Worm (Caenorhabditis elegans) whole organism, L1 larva: ENCODE measurements around the gene acs-11.

Experiments
- C16A3.4 ChIP-seq: fragments of 150-350 bp; optimal IDR thresholded peaks from 2 replicates; lab custom pipeline; 2014; ENCODE audit warnings: missing biosample characterization, missing genetic modification characterization
- F16B12.6 ChIP-seq: fragments of 150-350 bp; optimal IDR thresholded peaks from 2 replicates; lab custom pipeline; 2014; ENCODE audit warnings: missing biosample characterization, missing genetic modification characterization
- alr-1 ChIP-seq: fragments of 200-800 bp; sonication (Bioruptor generic); optimal IDR thresholded peaks from 2 replicates; lab custom pipeline; 2018; ENCODE audit warnings: borderline replicate concordance, mild to moderate bottlenecking, missing genetic modification characterization, missing compliant biosample characterization
- aly-2 ChIP-seq: fragments of 150-350 bp; optimal IDR thresholded peaks from 2 replicates; lab custom pipeline; 2014; ENCODE audit warnings: missing biosample characterization, missing genetic modification characterization
- ceh-8 ChIP-seq: fragments of 200-800 bp; sonication (Bioruptor generic); optimal IDR thresholded peaks from 2 replicates; lab custom pipeline; 2018; ENCODE audit warnings: mild to moderate bottlenecking, missing genetic modification characterization, moderate library complexity, missing compliant biosample characterization
- ceh-82 ChIP-seq, 3 experiments: fragments of 150-350 bp in 1 of 3; sonication (generic microtip) in 2 of 3; optimal IDR thresholded peaks; 2 replicates each; lab custom pipeline; 2014 to 2017; ENCODE audit warnings: missing biosample characterization in 3 of 3, missing genetic modification characterization in 3 of 3
- dpl-1 ChIP-seq, 3 experiments: fragments of 150-350 bp in 2 of 3; sonication (generic microtip) in 1 of 3; optimal IDR thresholded peaks; 2 replicates each; lab custom pipeline; 2014 to 2017; ENCODE audit warnings: missing biosample characterization in 3 of 3, missing genetic modification characterization in 3 of 3, missing genetic modification reagents in 3 of 3
- dsc-1 ChIP-seq: sonication (generic microtip); optimal IDR thresholded peaks from 2 replicates; lab custom pipeline; 2016; ENCODE audit warnings: mild to moderate bottlenecking, missing genetic modification characterization, missing compliant biosample characterization
- efl-3 ChIP-seq: fragments of 200-800 bp; sonication (Bioruptor generic); optimal IDR thresholded peaks from 2 replicates; lab custom pipeline; 2018; ENCODE audit warnings: mild to moderate bottlenecking, missing genetic modification characterization, missing compliant biosample characterization
- egl-27 ChIP-seq, 2 experiments: fragments of 150-350 bp in 1 of 2; sonication (generic microtip); optimal IDR thresholded peaks; 3 replicates each; lab custom pipeline; 2017 to 2018; ENCODE audit warnings: missing biosample characterization in 2 of 2, missing genetic modification characterization in 2 of 2, missing genetic modification reagents in 2 of 2
- elt-3 ChIP-seq, 6 experiments: fragments of 150-350 bp in 1 of 6; sonication (generic microtip); optimal IDR thresholded peaks; 2 replicates each; lab custom pipeline; 2017 to 2018; ENCODE audit warnings: missing biosample characterization in 6 of 6, missing genetic modification characterization in 6 of 6, inconsistent platforms in 1 of 6
- hlh-4 ChIP-seq: sonication (generic microtip); optimal IDR thresholded peaks from 2 replicates; lab custom pipeline; 2016; ENCODE audit warnings: mild to moderate bottlenecking, missing genetic modification characterization, missing compliant biosample characterization
- isw-1 ChIP-seq: fragments of 200-800 bp; sonication (Bioruptor generic); IDR thresholded peaks from 2 replicates; pipeline ENCODE4 v1.3.6; 2022; ENCODE audit warnings: missing genetic modification characterization, missing compliant biosample characterization
- jun-1 ChIP-seq: fragments of 150-350 bp; optimal IDR thresholded peaks from 2 replicates; lab custom pipeline; 2014; ENCODE audit warnings: missing biosample characterization, missing genetic modification reagents, missing genetic modification characterization
- lin-13 ChIP-seq: fragments of 150-350 bp; optimal IDR thresholded peaks from 2 replicates; lab custom pipeline; 2014; ENCODE audit warnings: missing biosample characterization, missing genetic modification reagents, missing genetic modification characterization
- lin-14 ChIP-seq: fragments of 200-800 bp; sonication (Bioruptor generic); optimal IDR thresholded peaks from 2 replicates; lab custom pipeline; 2018; ENCODE audit warnings: mild to moderate bottlenecking, missing genetic modification characterization, moderate library complexity, missing compliant biosample characterization
- lin-39 ChIP-seq: fragments of 150-350 bp; optimal IDR thresholded peaks from 2 replicates; lab custom pipeline; 2014; ENCODE audit warnings: missing biosample characterization, missing genetic modification reagents, missing genetic modification characterization
- mab-9 ChIP-seq: fragments of 200-800 bp; sonication (Bioruptor generic); IDR thresholded peaks from 2 replicates; pipeline ENCODE4 v1.3.6; 2022; ENCODE audit warnings: missing genetic modification reagents, missing genetic modification characterization, missing compliant biosample characterization
- mef-2 ChIP-seq: fragments of 150-350 bp; optimal IDR thresholded peaks from 2 replicates; lab custom pipeline; 2014; ENCODE audit warnings: missing biosample characterization, missing genetic modification characterization
- mep-1 ChIP-seq: fragments of 150-350 bp; optimal IDR thresholded peaks from 2 replicates; lab custom pipeline; 2014; ENCODE audit warnings: missing biosample characterization, missing genetic modification characterization
- nhr-11 ChIP-seq: fragments of 150-350 bp; optimal IDR thresholded peaks from 2 replicates; lab custom pipeline; 2014; ENCODE audit warnings: missing biosample characterization, missing genetic modification characterization
- nhr-19 ChIP-seq: fragments of 200-800 bp; sonication (Bioruptor generic); conservative IDR thresholded peaks from 2 replicates; pipeline ENCODE4 v1.3.6; 2022; ENCODE audit warnings: missing genetic modification characterization, missing compliant biosample characterization
- nhr-20 ChIP-seq: sonication (generic microtip); optimal IDR thresholded peaks from 2 replicates; lab custom pipeline; 2016; ENCODE audit warnings: mild to moderate bottlenecking, missing genetic modification characterization, missing compliant biosample characterization
- nhr-237 ChIP-seq: fragments of 150-350 bp; optimal IDR thresholded peaks from 2 replicates; lab custom pipeline; 2014; ENCODE audit warnings: missing biosample characterization, missing genetic modification characterization
- nhr-71 ChIP-seq: sonication (generic microtip); optimal IDR thresholded peaks from 2 replicates; lab custom pipeline; 2016; ENCODE audit warnings: mild to moderate bottlenecking, missing genetic modification characterization, moderate library complexity, missing compliant biosample characterization
- nhr-77 ChIP-seq: fragments of 150-350 bp; optimal IDR thresholded peaks from 2 replicates; lab custom pipeline; 2014; ENCODE audit warnings: missing biosample characterization, missing genetic modification characterization
- nhr-85 ChIP-seq: sonication (generic microtip); peaks from one replicate; lab custom pipeline; 2016; ENCODE audit warnings: missing genetic modification characterization, inconsistent platforms, missing compliant biosample characterization
- pax-3 ChIP-seq: fragments of 200-800 bp; sonication (Bioruptor generic); optimal IDR thresholded peaks from 2 replicates; lab custom pipeline; 2018; ENCODE audit warnings: mild to moderate bottlenecking, missing genetic modification characterization, moderate library complexity, missing compliant biosample characterization
- pqm-1 ChIP-seq: sonication (generic microtip); optimal IDR thresholded peaks from 3 replicates; lab custom pipeline; 2017; ENCODE audit warnings: missing biosample characterization, missing genetic modification characterization
- snpc-4 ChIP-seq: fragments of 150-350 bp; optimal IDR thresholded peaks from 2 replicates; lab custom pipeline; 2014; ENCODE audit warnings: missing biosample characterization, missing genetic modification characterization
- snu-23 ChIP-seq: sonication (generic microtip); optimal IDR thresholded peaks from 2 replicates; lab custom pipeline; 2016; ENCODE audit warnings: missing genetic modification characterization, missing compliant biosample characterization
- sox-4 ChIP-seq: sonication (generic microtip); optimal IDR thresholded peaks from 2 replicates; lab custom pipeline; 2016; ENCODE audit warnings: missing genetic modification characterization, missing compliant biosample characterization
- tbx-2 ChIP-seq: sonication (generic microtip); optimal IDR thresholded peaks from 2 replicates; lab custom pipeline; 2016; ENCODE audit warnings: missing genetic modification characterization, missing compliant biosample characterization
- unc-130 ChIP-seq: fragments of 150-350 bp; optimal IDR thresholded peaks from 2 replicates; lab custom pipeline; 2017; ENCODE audit warnings: missing biosample characterization, missing genetic modification characterization, inconsistent platforms
- unc-30 ChIP-seq: sonication (generic microtip); optimal IDR thresholded peaks from 2 replicates; lab custom pipeline; 2017; ENCODE audit warnings: missing biosample characterization, missing genetic modification characterization
- unc-86 ChIP-seq: sonication (generic microtip); optimal IDR thresholded peaks from 2 replicates; lab custom pipeline; 2016; ENCODE audit warnings: missing genetic modification characterization, missing compliant biosample characterization
- xbp-1 ChIP-seq: sonication (generic microtip); optimal IDR thresholded peaks from 2 replicates; lab custom pipeline; 2016; ENCODE audit warnings: missing genetic modification characterization, missing compliant biosample characterization
- zag-1 ChIP-seq: fragments of 150-350 bp; optimal IDR thresholded peaks from 2 replicates; lab custom pipeline; 2014; ENCODE audit warnings: missing biosample characterization, missing genetic modification characterization
- zip-4 ChIP-seq: fragments of 200-800 bp; sonication (Bioruptor generic); optimal IDR thresholded peaks from 2 replicates; lab custom pipeline; 2018; ENCODE audit warnings: mild to moderate bottlenecking, missing genetic modification characterization, moderate library complexity, missing compliant biosample characterization
- ztf-11 ChIP-seq, 2 experiments: sonication (generic microtip); optimal IDR thresholded peaks; 2 replicates each; lab custom pipeline; 2016 to 2017; ENCODE audit warnings: missing genetic modification characterization in 2 of 2, missing biosample characterization in 1 of 2, missing compliant biosample characterization in 1 of 2

The acs-11 gene

ce11 chrII:4752257-4752728 lies 10.4 kb downstream of the acs-11 start, which contains the start of gene F41C3.1:
Gene F41C3.1, plus strand, starts transcription at chrII:4752307.
- TF ChIP-seq nhr-85 (tag; lab: Kevin White, UChicago) = peak; percentile 8
- TF ChIP-seq pqm-1 (tag; lab: Kevin White, UChicago) = no peak

- no peak for TF ChIP-seq aly-2
Measured at ce11 chrII:4753133-4753532, 11.2 kb downstream of the acs-11 start, which contains the start of gene C27D9.1. Gene C27D9.1, plus strand, starts transcription at chrII:4753413.

- TF ChIP-seq egl-27 (tag; optimal IDR thresholded peaks at IDR 0.05; lab: Kevin White, UChicago) (no peak), sox-4 (no peak), zip-4 (GFP tag; lab: Kevin White, UChicago) (no peak), C16A3.4 (tag; lab: Kevin White, UChicago) (no peak), efl-3 (GFP tag; lab: Kevin White, UChicago) (no peak), lin-39 (tag; lab: Kevin White, UChicago) (no peak), unc-86 (tag; lab: Kevin White, UChicago) (no peak), dpl-1 (GFP tag; optimal IDR thresholded peaks at IDR 0.05; lab: Kevin White, UChicago) (no peak), ztf-11 (tag; optimal IDR thresholded peaks at IDR 0.05; lab: Kevin White, UChicago) (no peak), zag-1 (no peak), tbx-2 (tag; lab: Kevin White, UChicago) (no peak)
Measured at ce11 chrII:4755654-4756053, 13.7 kb downstream of the acs-11 start.

ce11 chrII:4756751-4757150 lies 14.8 kb downstream of the acs-11 start, which contains the start of gene C27D9.2:
Gene C27D9.2, minus strand, starts transcription at chrII:4756851.
- TF ChIP-seq dsc-1 (no peak), isw-1 (no peak), unc-130 (no peak), snpc-4 (tag; lab: Kevin White, UChicago) (no peak), nhr-237 (tag; lab: Kevin White, UChicago) (no peak), F16B12.6 (tag; lab: Kevin White, UChicago) (no peak), xbp-1 (tag; lab: Kevin White, UChicago) (no peak), alr-1 (tag; lab: Kevin White, UChicago) (no peak), lin-39 (tag; lab: Kevin White, UChicago) (no peak), elt-3 (tag; optimal IDR thresholded peaks at IDR 0.05; lab: Kevin White, UChicago) (no peak), nhr-77 (tag; lab: Kevin White, UChicago) (no peak), ceh-82 (tag; optimal IDR thresholded peaks at IDR 0.05; lab: Kevin White, UChicago) (no peak), ceh-8 (GFP tag; lab: Kevin White, UChicago) (no peak), nhr-19 (GFP tag; lab: Robert Waterston, UW) (no peak)

ce11 chrII:4758462-4758861 lies 16.5 kb downstream of the acs-11 start, which contains the start of gene F26G1.3:
Gene F26G1.3, plus strand, starts transcription at chrII:4758762.
- TF ChIP-seq mep-1 = no peak
- TF ChIP-seq nhr-11 = no peak
- TF ChIP-seq jun-1 (tag; lab: Kevin White, UChicago) = no peak
- TF ChIP-seq mef-2 (tag; lab: Kevin White, UChicago) = no peak
- no peak for TF ChIP-seq unc-86 (tag; lab: Kevin White, UChicago)
- no peak for TF ChIP-seq mab-9 (GFP tag; lab: Robert Waterston, UW)
- no peak for TF ChIP-seq efl-3 (GFP tag; lab: Kevin White, UChicago)

ce11 chrII:4759835-4760234 lies 17.9 kb downstream of the acs-11 start:
- TF ChIP-seq hlh-4 (tag; lab: Kevin White, UChicago) (no peak), unc-30 (tag; lab: Kevin White, UChicago) (no peak), pax-3 (no peak), nhr-20 (tag; lab: Kevin White, UChicago) (peak; percentile 50), elt-3 (tag; optimal IDR thresholded peaks at IDR 0.05; lab: Kevin White, UChicago) (no peak), lin-14 (GFP tag; lab: Kevin White, UChicago) (peak; percentile 53), nhr-85 (tag; lab: Kevin White, UChicago) (peak; percentile 91), snu-23 (GFP tag; lab: Kevin White, UChicago) (no peak), ceh-8 (GFP tag; lab: Kevin White, UChicago) (no peak), lin-13 (GFP tag; lab: Kevin White, UChicago) (no peak), alr-1 (tag; lab: Kevin White, UChicago) (no peak), nhr-71 (tag; lab: Kevin White, UChicago) (peak; percentile 13), dsc-1 (no peak), unc-130 (no peak)
